Fruit fly (Drosophila melanogaster) whole organism: ENCODE data around the gene CCT2.

ENCODE experiments used
- CG8478 ChIP-seq: fragments of >200 bp; optimal IDR thresholded peaks from 2 replicates; lab custom pipeline; 2018; ENCODE audit warnings: inconsistent platforms
- Dll ChIP-seq: fragments of >200 bp; optimal IDR thresholded peaks from 2 replicates; lab custom pipeline; 2017
- EcR ChIP-seq, 2 experiments: fragments of >200 bp; optimal IDR thresholded peaks; 2 replicates each; lab custom pipeline; 2017; ENCODE audit warnings: missing biosample characterization in 2 of 2, missing genetic modification characterization in 2 of 2, missing genetic modification reagents in 2 of 2
- pan ChIP-seq: fragments of >200 bp; optimal IDR thresholded peaks from 2 replicates; lab custom pipeline; 2017
- usp ChIP-seq: fragments of >200 bp; optimal IDR thresholded peaks from 2 replicates; lab custom pipeline; 2017; ENCODE audit warnings: missing biosample characterization, missing genetic modification characterization, mixed read lengths

dm6 chrX:9046986-9047385 lies 42.3 kb upstream of the CCT2 start:
- TF ChIP-seq Dll (no peak), usp (no peak), pan (lab: Kevin White, UChicago) (no peak), CG8478 (lab: Kevin White, UChicago) (no peak), EcR (GFP tag; optimal IDR thresholded peaks at IDR 0.05; lab: Kevin White, UChicago) (no peak)
